Worm (Caenorhabditis elegans): ENCODE data around the gene hsp-43.

DNA sequence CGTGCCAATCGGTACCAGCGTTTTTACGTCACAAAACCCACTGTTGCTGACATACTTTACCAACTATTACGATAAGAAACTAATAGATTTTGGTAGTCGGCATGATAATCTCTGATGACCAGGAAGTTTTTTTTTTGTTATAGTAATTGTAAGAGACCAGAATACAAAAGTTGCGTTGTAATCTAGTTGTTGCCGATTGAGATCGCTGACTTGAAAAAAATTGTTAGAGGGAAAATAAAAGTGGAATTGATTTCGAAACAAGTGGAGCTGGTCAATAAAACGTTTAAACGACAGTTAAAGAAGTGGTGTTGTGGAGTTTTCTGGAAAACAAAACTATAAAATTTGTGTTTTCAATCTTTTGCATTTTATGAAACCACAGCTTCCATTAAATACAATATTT is 21.6 kb upstream of the hsp-43 start:
- no peak for TF ChIP-seq unc-62 (GFP tag; optimal IDR thresholded peaks at IDR 0.05)
- TF ChIP-seq nhr-77 (tag; optimal IDR thresholded peaks at IDR 0.05): no peak
- TF ChIP-seq elt-3 (tag; optimal IDR thresholded peaks at IDR 0.05): no peak
- no peak for TF ChIP-seq nhr-11 (tag; optimal IDR thresholded peaks at IDR 0.05)
- no peak for TF ChIP-seq pha-4 (tag; optimal IDR thresholded peaks at IDR 0.05)
- TF ChIP-seq egl-27 (tag; optimal IDR thresholded peaks at IDR 0.05): no peak
- no peak for TF ChIP-seq skn-1 (tag; optimal IDR thresholded peaks at IDR 0.05)
- TF ChIP-seq sea-2 (GFP tag; optimal IDR thresholded peaks at IDR 0.05): no peak
- no peak for TF ChIP-seq snpc-4 (tag; optimal IDR thresholded peaks at IDR 0.05)
- no peak for TF ChIP-seq ceh-82 (tag; optimal IDR thresholded peaks at IDR 0.05)
- no peak for TF ChIP-seq fos-1 (tag; optimal IDR thresholded peaks at IDR 0.05)
- TF ChIP-seq zag-1 (tag; optimal IDR thresholded peaks at IDR 0.05): no peak
